Fruit fly (Drosophila melanogaster) whole organism, embryonic: ENCODE data around the gene Prosbeta2.
A peak's percentile ranks its signal among the peaks of the same experiment; 100 is the strongest.

Source experiments
- ATbp ChIP-seq: fragments of 200-800 bp; sonication (Bioruptor generic); optimal IDR thresholded peaks from 2 replicates; lab custom pipeline; 2017; ENCODE audit warnings: missing biosample characterization, mild to moderate bottlenecking, missing genetic modification characterization, missing genetic modification reagents
- BtbVII ChIP-seq: fragments of 200-800 bp; sonication (Bioruptor generic); optimal IDR thresholded peaks from 3 replicates; lab custom pipeline; 2017; ENCODE audit warnings: missing biosample characterization, mild to moderate bottlenecking, missing genetic modification characterization
- CG10321 ChIP-seq: fragments of 200-800 bp; sonication (Bioruptor generic); IDR thresholded peaks from 2 replicates; pipeline ENCODE4 v1.3.6; 2022; ENCODE audit warnings: missing biosample characterization, missing genetic modification characterization
- CG10366 ChIP-seq: fragments of 200-800 bp; sonication (Bioruptor generic); IDR thresholded peaks from 2 replicates; pipeline ENCODE4 v1.3.6; 2022; ENCODE audit warnings: missing biosample characterization, missing genetic modification characterization
- CG11560 ChIP-seq: fragments of 200-800 bp; sonication (Bioruptor generic); IDR thresholded peaks from 3 replicates; pipeline ENCODE4 v1.3.6; 2022; ENCODE audit warnings: missing biosample characterization, missing genetic modification characterization
- CG12071 ChIP-seq: fragments of 200-800 bp; sonication (Bioruptor generic); optimal IDR thresholded peaks from 3 replicates; lab custom pipeline; 2018; ENCODE audit warnings: missing biosample characterization, mild to moderate bottlenecking, missing genetic modification characterization
- CG12219 ChIP-seq: fragments of 200-800 bp; sonication (Bioruptor generic); optimal IDR thresholded peaks from 3 replicates; lab custom pipeline; 2018; ENCODE audit warnings: missing biosample characterization, mild to moderate bottlenecking, missing genetic modification characterization
- CG1233 ChIP-seq: fragments of 200-800 bp; sonication (Bioruptor generic); optimal IDR thresholded peaks from 4 replicates; lab custom pipeline; 2018; ENCODE audit warnings: missing biosample characterization, mild to moderate bottlenecking, missing genetic modification characterization
- CG12769 ChIP-seq: fragments of 200-800 bp; sonication (Bioruptor generic); optimal IDR thresholded peaks from 2 replicates; lab custom pipeline; 2019; ENCODE audit warnings: missing biosample characterization, mild to moderate bottlenecking, missing genetic modification characterization, moderate library complexity
- CG15601 ChIP-seq: fragments of 200-800 bp; sonication (Bioruptor generic); optimal IDR thresholded peaks from 3 replicates; lab custom pipeline; 2019; ENCODE audit warnings: missing biosample characterization, mild to moderate bottlenecking, missing genetic modification characterization, moderate library complexity
- CG17568 ChIP-seq: fragments of 200-800 bp; sonication (Bioruptor generic); optimal IDR thresholded peaks from 2 replicates; lab custom pipeline; 2018; ENCODE audit warnings: missing biosample characterization, mild to moderate bottlenecking, missing genetic modification characterization, moderate library complexity
- CG18599 ChIP-seq: fragments of 200-800 bp; sonication (Bioruptor generic); optimal IDR thresholded peaks from 3 replicates; lab custom pipeline; 2017; ENCODE audit warnings: missing biosample characterization, missing genetic modification characterization, mild to moderate bottlenecking, moderate library complexity, missing genetic modification reagents
- CG2199 ChIP-seq: fragments of 200-800 bp; sonication (Bioruptor generic); IDR thresholded peaks from 3 replicates; pipeline ENCODE4 v1.3.6; 2022; ENCODE audit warnings: missing biosample characterization, missing genetic modification characterization
- CG2678 ChIP-seq: fragments of 200-800 bp; sonication (Bioruptor generic); optimal IDR thresholded peaks from 3 replicates; lab custom pipeline; 2019; ENCODE audit warnings: missing biosample characterization, mild to moderate bottlenecking, missing genetic modification characterization, moderate library complexity
- CG30020 ChIP-seq: fragments of 200-800 bp; optimal IDR thresholded peaks from 2 replicates; lab custom pipeline; 2019; ENCODE audit warnings: missing biosample characterization, mild to moderate bottlenecking, missing genetic modification characterization, moderate library complexity
- CG32772 ChIP-seq: fragments of 200-800 bp; sonication (Bioruptor generic); IDR thresholded peaks from 2 replicates; pipeline ENCODE4 v1.3.6; 2022; ENCODE audit warnings: missing biosample characterization, missing genetic modification characterization
- CG6254 ChIP-seq: fragments of 200-800 bp; sonication (Bioruptor generic); optimal IDR thresholded peaks from 3 replicates; lab custom pipeline; 2017; ENCODE audit warnings: mild to moderate bottlenecking, missing biosample characterization, missing genetic modification reagents, missing genetic modification characterization
- CG8290 ChIP-seq, 3 experiments: fragments of 200-800 bp; sonication (Bioruptor generic); optimal IDR thresholded peaks; 2 replicates each; lab custom pipeline; 2016 to 2019; ENCODE audit warnings: missing biosample characterization in 3 of 3, missing genetic modification characterization in 3 of 3, mild to moderate bottlenecking in 2 of 3, moderate library complexity in 1 of 3
- CG8478 ChIP-seq: fragments of >200 bp; optimal IDR thresholded peaks from 2 replicates; lab custom pipeline; 2018
- CG9727 ChIP-seq: fragments of 200-800 bp; sonication (Bioruptor generic); optimal IDR thresholded peaks from 3 replicates; lab custom pipeline; 2017; ENCODE audit warnings: missing biosample characterization, mild to moderate bottlenecking, missing genetic modification characterization
- CG9932 ChIP-seq: fragments of 200-800 bp; sonication (Bioruptor generic); IDR thresholded peaks from 2 replicates; pipeline ENCODE4 v1.3.6; 2022; ENCODE audit warnings: missing biosample characterization, missing genetic modification characterization
- CoRest ChIP-seq: fragments of 200-800 bp; sonication (Bioruptor generic); optimal IDR thresholded peaks from 3 replicates; lab custom pipeline; 2018; ENCODE audit warnings: missing biosample characterization, mild to moderate bottlenecking, missing genetic modification characterization, moderate library complexity
- Dip3 ChIP-seq: fragments of 200-800 bp; sonication (Bioruptor generic); optimal IDR thresholded peaks from 3 replicates; lab custom pipeline; 2016; ENCODE audit warnings: missing biosample characterization, missing genetic modification characterization
- Dll ChIP-seq: fragments of 200-800 bp; sonication (Bioruptor generic); IDR thresholded peaks from 4 replicates; pipeline ENCODE4 v1.3.6; 2022; ENCODE audit warnings: missing biosample characterization, missing genetic modification characterization; ENCODE audit not compliant: partially characterized antibody
- Doc3 ChIP-seq: fragments of 200-800 bp; sonication (Bioruptor generic); IDR thresholded peaks from 3 replicates; pipeline ENCODE4 v1.3.6; 2022; ENCODE audit warnings: missing biosample characterization, missing genetic modification characterization; ENCODE audit not compliant: partially characterized antibody
- Gug ChIP-seq: fragments of 200-800 bp; sonication (Bioruptor generic); IDR thresholded peaks from 4 replicates; pipeline ENCODE4 v1.3.6; 2022; ENCODE audit warnings: missing biosample characterization, missing genetic modification characterization
- HLHmδ ChIP-seq: fragments of 200-800 bp; sonication (Bioruptor generic); optimal IDR thresholded peaks from 2 replicates; lab custom pipeline; 2018; ENCODE audit warnings: missing biosample characterization, mild to moderate bottlenecking, missing genetic modification characterization, moderate library complexity
- MTF-1 ChIP-seq: fragments of 200-800 bp; sonication (Bioruptor generic); optimal IDR thresholded peaks from 2 replicates; lab custom pipeline; 2018; ENCODE audit warnings: missing biosample characterization, mild to moderate bottlenecking, missing genetic modification characterization, borderline replicate concordance
- Med ChIP-seq: fragments of 200-800 bp; sonication (Bioruptor generic); peaks from one replicate; lab custom pipeline; 2016; ENCODE audit warnings: missing biosample characterization, missing genetic modification characterization, mild to moderate bottlenecking, inconsistent platforms, moderate library complexity
- Xrp1 ChIP-seq: fragments of 200-800 bp; sonication (Bioruptor generic); IDR thresholded peaks from 2 replicates; pipeline ENCODE4 v1.3.6; 2022; ENCODE audit warnings: missing biosample characterization, missing genetic modification characterization
- ci ChIP-seq: fragments of 200-800 bp; sonication (Bioruptor generic); IDR thresholded peaks from 3 replicates; pipeline ENCODE4 v1.3.6; 2022; ENCODE audit warnings: missing biosample characterization, missing genetic modification characterization
- dmrt99B ChIP-seq: fragments of 200-800 bp; sonication (Bioruptor generic); optimal IDR thresholded peaks from 2 replicates; lab custom pipeline; 2018; ENCODE audit warnings: missing biosample characterization, mild to moderate bottlenecking, missing genetic modification characterization, moderate library complexity
- fd102C ChIP-seq: fragments of 200-800 bp; sonication (Bioruptor generic); optimal IDR thresholded peaks from 2 replicates; lab custom pipeline; 2018; ENCODE audit warnings: missing biosample characterization, mild to moderate bottlenecking, missing genetic modification characterization, moderate library complexity
- fd64A ChIP-seq: fragments of 200-800 bp; sonication (Bioruptor generic); optimal IDR thresholded peaks from 3 replicates; lab custom pipeline; 2018; ENCODE audit warnings: missing biosample characterization, mild to moderate bottlenecking, missing genetic modification characterization
- grn ChIP-seq: fragments of 200-800 bp; sonication (Bioruptor generic); optimal IDR thresholded peaks from 3 replicates; lab custom pipeline; 2017; ENCODE audit warnings: missing biosample characterization, missing genetic modification characterization
- her ChIP-seq: fragments of 200-800 bp; sonication (Bioruptor generic); optimal IDR thresholded peaks from 2 replicates; lab custom pipeline; 2016; ENCODE audit warnings: missing biosample characterization, missing genetic modification characterization
- lab ChIP-seq: fragments of 200-800 bp; sonication (Bioruptor generic); optimal IDR thresholded peaks from 3 replicates; lab custom pipeline; 2017; ENCODE audit warnings: missing biosample characterization, missing genetic modification characterization, mild to moderate bottlenecking, moderate library complexity, missing genetic modification reagents
- lilli ChIP-seq: fragments of 200-800 bp; sonication (Bioruptor generic); optimal IDR thresholded peaks from 3 replicates; lab custom pipeline; 2016; ENCODE audit warnings: missing biosample characterization, missing genetic modification characterization
- lola ChIP-seq, 3 experiments: fragments of >200 bp in 2 of 3; fragments of 200-800 bp in 1 of 3; sonication (Bioruptor generic) in 1 of 3; optimal IDR thresholded peaks; 2 replicates each; lab custom pipeline; 2017 to 2019; ENCODE audit warnings: missing biosample characterization in 3 of 3, missing genetic modification characterization in 3 of 3, mild to moderate bottlenecking in 1 of 3, moderate library complexity in 1 of 3
- sd ChIP-seq: fragments of 200-800 bp; sonication (Bioruptor generic); optimal IDR thresholded peaks from 3 replicates; lab custom pipeline; 2018; ENCODE audit warnings: missing biosample characterization, mild to moderate bottlenecking, missing genetic modification characterization, moderate library complexity
- sens ChIP-seq: fragments of 200-800 bp; sonication (Bioruptor generic); peaks from one replicate; lab custom pipeline; 2016; ENCODE audit warnings: missing biosample characterization, missing genetic modification characterization
- tll ChIP-seq, 2 experiments: fragments of 200-800 bp in 1 of 2; fragments of >200 bp in 1 of 2; sonication (Bioruptor generic) in 1 of 2; optimal IDR thresholded peaks; 2 replicates each; lab custom pipeline; 2017 to 2019; ENCODE audit warnings: missing biosample characterization in 2 of 2, missing genetic modification characterization in 2 of 2, mild to moderate bottlenecking in 1 of 2, moderate library complexity in 1 of 2
- twi ChIP-seq: fragments of 200-800 bp; optimal IDR thresholded peaks from 2 replicates; lab custom pipeline; 2019; ENCODE audit warnings: missing biosample characterization, mild to moderate bottlenecking, missing genetic modification characterization, moderate library complexity
- z ChIP-seq: fragments of 200-800 bp; sonication (Bioruptor generic); IDR thresholded peaks from 3 replicates; pipeline ENCODE4 v1.3.6; 2022; ENCODE audit warnings: missing biosample characterization, missing genetic modification characterization
- zfh1 ChIP-seq: fragments of 200-800 bp; sonication (Bioruptor generic); IDR thresholded peaks from 3 replicates; pipeline ENCODE4 v1.3.6; 2022; ENCODE audit warnings: missing biosample characterization, missing genetic modification characterization

Prosbeta2 gene

dm6 chr3L:14986984-14987896 lies 12.5 kb upstream of the Prosbeta2 start (continued):
- peak; percentile 23 for TF ChIP-seq BtbVII (GFP tag; lab: Kevin White, UChicago)

dm6 chr3L:14988231-14988630 lies 11.5 kb upstream of the Prosbeta2 start:
- peak; percentile 3 for TF ChIP-seq BtbVII (GFP tag; lab: Kevin White, UChicago)
- TF ChIP-seq Gug (GFP tag; lab: Robert Waterston, UW): no peak
- no peak for TF ChIP-seq CG12219 (GFP tag; lab: Kevin White, UChicago)
- no peak for TF ChIP-seq Dip3 (GFP tag; lab: Kevin White, UChicago)
- peak; percentile 24 for TF ChIP-seq CG6254
- TF ChIP-seq lab (GFP tag; lab: Kevin White, UChicago): peak; percentile 55
- TF ChIP-seq CG9932 (GFP tag; lab: Robert Waterston, UW): peak; percentile 18; the same call in 1 of the 2 replicates
- TF ChIP-seq CG17568: peak; percentile 12
- no peak for TF ChIP-seq CG12071 (GFP tag; lab: Kevin White, UChicago)
- TF ChIP-seq Xrp1 (GFP tag; lab: Robert Waterston, UW): peak; percentile 40
- no peak for TF ChIP-seq CG12769 (tag; lab: Kevin White, UChicago)
- no peak for TF ChIP-seq CG30020 (tag; lab: Kevin White, UChicago)
- TF ChIP-seq tll (GFP tag; optimal IDR thresholded peaks at IDR 0.05; lab: Kevin White, UChicago): peak in 1 of 2 experiments; percentile 3
- no peak for TF ChIP-seq CG8478
- TF ChIP-seq Dll: no peak
- TF ChIP-seq dmrt99B (tag; lab: Kevin White, UChicago): no peak
- peak; percentile 76 for TF ChIP-seq sens (GFP tag; lab: Kevin White, UChicago)
- peak; percentile 81 for TF ChIP-seq twi (tag; lab: Kevin White, UChicago)
- peak; percentile 36 for TF ChIP-seq MTF-1 (GFP tag; lab: Kevin White, UChicago)
- TF ChIP-seq CG11560 (tag; lab: Robert Waterston, UW): no peak
- TF ChIP-seq zfh1 (GFP tag; lab: Robert Waterston, UW): peak; percentile 59; the same call in 1 of the 3 replicates
- TF ChIP-seq her (GFP tag; lab: Kevin White, UChicago): no peak
- no peak for TF ChIP-seq CoRest (tag; lab: Kevin White, UChicago)
- TF ChIP-seq Doc3 (GFP tag; lab: Robert Waterston, UW): no peak
- TF ChIP-seq grn (GFP tag; lab: Kevin White, UChicago): no peak
- no peak for TF ChIP-seq CG8290 (GFP tag; optimal IDR thresholded peaks at IDR 0.05; lab: Kevin White, UChicago)
- peak in 1 of 2 experiments; percentile 8 for TF ChIP-seq CG8290 (tag; optimal IDR thresholded peaks at IDR 0.05; lab: Kevin White, UChicago)
- 0 out of 3 replicates have a peak, but pooled peaks have one; percentile 23 for TF ChIP-seq CG2199 (GFP tag; lab: Robert Waterston, UW)
- peak; percentile 34; the same call in 1 of the 3 replicates for TF ChIP-seq ci (GFP tag; lab: Robert Waterston, UW)
- no peak for TF ChIP-seq lola (GFP tag; optimal IDR thresholded peaks at IDR 0.05; lab: Kevin White, UChicago)
- TF ChIP-seq sd (tag; lab: Kevin White, UChicago): peak; percentile 25
- TF ChIP-seq CG10366: no peak
- peak; percentile 9 for TF ChIP-seq CG2678 (tag; lab: Kevin White, UChicago)
- TF ChIP-seq CG10321 (GFP tag; lab: Robert Waterston, UW): no peak
- peak; percentile 41 for TF ChIP-seq HLHmδ (GFP tag; lab: Kevin White, UChicago)
- peak; percentile 37 for TF ChIP-seq ATbp (GFP tag; lab: Kevin White, UChicago)
- TF ChIP-seq CG1233 (GFP tag; lab: Kevin White, UChicago): peak; percentile 2
- peak; percentile 10 for TF ChIP-seq CG18599 (GFP tag; lab: Kevin White, UChicago)
- peak; percentile 1 for TF ChIP-seq CG9727
- peak; percentile 45; the same call in 1 of the 2 replicates for TF ChIP-seq CG32772
- no peak for TF ChIP-seq z (GFP tag; lab: Robert Waterston, UW)
- peak; percentile 68 for TF ChIP-seq Med (GFP tag; lab: Kevin White, UChicago)
- TF ChIP-seq fd64A (GFP tag; lab: Kevin White, UChicago): peak; percentile 1
- TF ChIP-seq lilli (GFP tag; lab: Kevin White, UChicago): no peak
- TF ChIP-seq CG15601 (tag; lab: Kevin White, UChicago): no peak
- peak; percentile 46 for TF ChIP-seq fd102C (GFP tag; lab: Kevin White, UChicago)
